Worm (Caenorhabditis elegans) whole organism, L3 larva: Measurements from ENCODE around the gene T09F3.4.
A peak's percentile ranks its signal among the peaks of the same experiment; 100 is the strongest.

Experiments
- R02D3.7 ChIP-seq: fragments of 150-350 bp; optimal IDR thresholded peaks from 2 replicates; lab custom pipeline; 2014; ENCODE audit warnings: missing biosample characterization, missing genetic modification characterization
- aly-2 ChIP-seq: fragments of 150-350 bp; optimal IDR thresholded peaks from 2 replicates; lab custom pipeline; 2014; ENCODE audit warnings: missing biosample characterization, missing genetic modification characterization
- ceh-16 ChIP-seq: sonication (generic microtip); optimal IDR thresholded peaks from 2 replicates; lab custom pipeline; 2017; ENCODE audit warnings: missing biosample characterization, missing genetic modification characterization
- ceh-28 ChIP-seq: fragments of 150-350 bp; optimal IDR thresholded peaks from 2 replicates; lab custom pipeline; 2014; ENCODE audit warnings: missing biosample characterization, missing genetic modification reagents, missing genetic modification characterization
- ceh-82 ChIP-seq: fragments of 150-350 bp; optimal IDR thresholded peaks from 2 replicates; lab custom pipeline; 2014; ENCODE audit warnings: missing biosample characterization, missing genetic modification characterization
- ceh-9 ChIP-seq: sonication (generic microtip); optimal IDR thresholded peaks from 2 replicates; lab custom pipeline; 2018; ENCODE audit warnings: missing biosample characterization, missing genetic modification characterization
- daf-12 ChIP-seq: fragments of 150-350 bp; optimal IDR thresholded peaks from 2 replicates; lab custom pipeline; 2014; ENCODE audit warnings: missing biosample characterization, missing genetic modification reagents, missing genetic modification characterization
- egl-27 ChIP-seq: sonication (generic microtip); optimal IDR thresholded peaks from 4 replicates; lab custom pipeline; 2017; ENCODE audit warnings: missing biosample characterization, missing genetic modification reagents, missing genetic modification characterization
- egl-5 ChIP-seq: fragments of 150-350 bp; optimal IDR thresholded peaks from 2 replicates; lab custom pipeline; 2017; ENCODE audit warnings: missing biosample characterization, missing genetic modification reagents, missing genetic modification characterization, inconsistent platforms
- elt-1 ChIP-seq: fragments of 150-350 bp; optimal IDR thresholded peaks from 2 replicates; lab custom pipeline; 2014; ENCODE audit warnings: missing biosample characterization, missing genetic modification characterization
- elt-2 ChIP-seq: sonication (generic microtip); optimal IDR thresholded peaks from 2 replicates; lab custom pipeline; 2016; ENCODE audit warnings: missing genetic modification reagents, mild to moderate bottlenecking, missing genetic modification characterization, missing compliant biosample characterization
- elt-3 ChIP-seq, 3 experiments: fragments of 150-350 bp in 1 of 3; sonication (generic microtip) in 2 of 3; optimal IDR thresholded peaks; 2 replicates in 2 of 3; 4 replicates in 1 of 3; lab custom pipeline; 2014 to 2017; ENCODE audit warnings: missing biosample characterization in 3 of 3, missing genetic modification characterization in 3 of 3
- eor-1 ChIP-seq, 2 experiments: fragments of 150-350 bp; optimal IDR thresholded peaks; 2 replicates each; lab custom pipeline; 2014 to 2018; ENCODE audit warnings: missing biosample characterization in 2 of 2, missing genetic modification characterization in 2 of 2
- fkh-10 ChIP-seq: sonication (generic microtip); optimal IDR thresholded peaks from 2 replicates; lab custom pipeline; 2017; ENCODE audit warnings: missing biosample characterization, missing genetic modification reagents, missing genetic modification characterization
- fkh-2 ChIP-seq: fragments of 150-350 bp; optimal IDR thresholded peaks from 2 replicates; lab custom pipeline; 2014; ENCODE audit warnings: missing biosample characterization, missing genetic modification reagents, missing genetic modification characterization
- fos-1 ChIP-seq: fragments of 150-350 bp; optimal IDR thresholded peaks from 2 replicates; lab custom pipeline; 2014; ENCODE audit warnings: missing biosample characterization, missing genetic modification characterization
- hmg-11 ChIP-seq: sonication (generic microtip); optimal IDR thresholded peaks from 2 replicates; lab custom pipeline; 2016; ENCODE audit warnings: missing genetic modification characterization, missing compliant biosample characterization
- jun-1 ChIP-seq: fragments of 150-350 bp; optimal IDR thresholded peaks from 2 replicates; lab custom pipeline; 2014; ENCODE audit warnings: missing biosample characterization, missing genetic modification reagents, missing genetic modification characterization
- lin-15B ChIP-seq: fragments of 150-350 bp; optimal IDR thresholded peaks from 2 replicates; lab custom pipeline; 2014; ENCODE audit warnings: missing biosample characterization, missing genetic modification characterization
- lin-39 ChIP-seq: fragments of 150-350 bp; optimal IDR thresholded peaks from 2 replicates; lab custom pipeline; 2018; ENCODE audit warnings: missing biosample characterization, missing genetic modification reagents, missing genetic modification characterization
- lsy-12 ChIP-seq: sonication (generic microtip); optimal IDR thresholded peaks from 2 replicates; lab custom pipeline; 2016; ENCODE audit warnings: mild to moderate bottlenecking, missing genetic modification characterization, missing compliant biosample characterization
- mdl-1 ChIP-seq: fragments of 150-350 bp; optimal IDR thresholded peaks from 2 replicates; lab custom pipeline; 2014; ENCODE audit warnings: missing biosample characterization, missing genetic modification characterization
- mml-1 ChIP-seq: fragments of 150-350 bp; sonication (generic microtip); optimal IDR thresholded peaks from 3 replicates; lab custom pipeline; 2014; ENCODE audit warnings: missing biosample characterization, missing genetic modification characterization
- nfya-1 ChIP-seq: sonication (generic microtip); optimal IDR thresholded peaks from 2 replicates; lab custom pipeline; 2017; ENCODE audit warnings: missing genetic modification characterization, mild to moderate bottlenecking, missing compliant biosample characterization, antibody characterized with exemption, moderate library complexity; ENCODE audit not compliant: insufficient read depth
- nhr-23 ChIP-seq: fragments of 150-350 bp; optimal IDR thresholded peaks from 2 replicates; lab custom pipeline; 2014; ENCODE audit warnings: missing biosample characterization, missing genetic modification reagents, missing genetic modification characterization
- nhr-237 ChIP-seq: fragments of 150-350 bp; optimal IDR thresholded peaks from 2 replicates; lab custom pipeline; 2014; ENCODE audit warnings: missing biosample characterization, missing genetic modification characterization
- nhr-25 ChIP-seq: sonication (generic microtip); optimal IDR thresholded peaks from 2 replicates; lab custom pipeline; 2017; ENCODE audit warnings: missing biosample characterization, missing genetic modification characterization
- nhr-28 ChIP-seq: fragments of 150-350 bp; optimal IDR thresholded peaks from 2 replicates; lab custom pipeline; 2014; ENCODE audit warnings: missing biosample characterization, missing genetic modification characterization
- nhr-43 ChIP-seq: sonication (generic microtip); optimal IDR thresholded peaks from 2 replicates; lab custom pipeline; 2016; ENCODE audit warnings: mild to moderate bottlenecking, missing genetic modification characterization, missing compliant biosample characterization; ENCODE audit not compliant: poor library complexity, severe bottlenecking
- nhr-67 ChIP-seq: fragments of 150-350 bp; optimal IDR thresholded peaks from 2 replicates; lab custom pipeline; 2014; ENCODE audit warnings: missing biosample characterization, missing genetic modification characterization
- nhr-76 ChIP-seq: fragments of 150-350 bp; sonication (generic microtip); optimal IDR thresholded peaks from 5 replicates; lab custom pipeline; 2014; ENCODE audit warnings: missing biosample characterization, missing genetic modification characterization
- nhr-77 ChIP-seq: fragments of 150-350 bp; optimal IDR thresholded peaks from 2 replicates; lab custom pipeline; 2014; ENCODE audit warnings: missing biosample characterization, missing genetic modification characterization
- pha-4 ChIP-seq: fragments of 150-350 bp; optimal IDR thresholded peaks from 2 replicates; lab custom pipeline; 2014; ENCODE audit warnings: missing biosample characterization, missing genetic modification reagents, missing genetic modification characterization
- pqm-1 ChIP-seq: fragments of 150-350 bp; optimal IDR thresholded peaks from 2 replicates; lab custom pipeline; 2017; ENCODE audit warnings: missing biosample characterization, missing genetic modification characterization, inconsistent platforms
- sea-2 ChIP-seq: fragments of 150-350 bp; sonication (generic microtip); optimal IDR thresholded peaks from 4 replicates; lab custom pipeline; 2014; ENCODE audit warnings: missing biosample characterization, missing genetic modification reagents, missing genetic modification characterization
- skn-1 ChIP-seq: fragments of 150-350 bp; optimal IDR thresholded peaks from 2 replicates; lab custom pipeline; 2014; ENCODE audit warnings: missing biosample characterization, missing genetic modification characterization
- snpc-4 ChIP-seq: fragments of 150-350 bp; optimal IDR thresholded peaks from 2 replicates; lab custom pipeline; 2014; ENCODE audit warnings: missing biosample characterization, missing genetic modification characterization
- tbx-2 ChIP-seq: sonication (generic microtip); optimal IDR thresholded peaks from 2 replicates; lab custom pipeline; 2016; ENCODE audit warnings: mild to moderate bottlenecking, missing genetic modification characterization, missing compliant biosample characterization
- unc-39 ChIP-seq: sonication (generic microtip); optimal IDR thresholded peaks from 4 replicates; lab custom pipeline; 2017; ENCODE audit warnings: missing biosample characterization, missing genetic modification characterization
- unc-62 ChIP-seq: fragments of 150-350 bp; sonication (generic microtip); optimal IDR thresholded peaks from 4 replicates; lab custom pipeline; 2014; ENCODE audit warnings: missing biosample characterization, missing genetic modification reagents, missing genetic modification characterization
- zag-1 ChIP-seq: fragments of 150-350 bp; optimal IDR thresholded peaks from 2 replicates; lab custom pipeline; 2014; ENCODE audit warnings: missing biosample characterization, missing genetic modification characterization
- ztf-11 ChIP-seq: fragments of 150-350 bp; optimal IDR thresholded peaks from 2 replicates; lab custom pipeline; 2014; ENCODE audit warnings: missing biosample characterization, missing genetic modification characterization
- ztf-4 ChIP-seq: fragments of 150-350 bp; optimal IDR thresholded peaks from 2 replicates; lab custom pipeline; 2014; ENCODE audit warnings: missing biosample characterization, missing genetic modification characterization

Gene T09F3.4

DNA sequence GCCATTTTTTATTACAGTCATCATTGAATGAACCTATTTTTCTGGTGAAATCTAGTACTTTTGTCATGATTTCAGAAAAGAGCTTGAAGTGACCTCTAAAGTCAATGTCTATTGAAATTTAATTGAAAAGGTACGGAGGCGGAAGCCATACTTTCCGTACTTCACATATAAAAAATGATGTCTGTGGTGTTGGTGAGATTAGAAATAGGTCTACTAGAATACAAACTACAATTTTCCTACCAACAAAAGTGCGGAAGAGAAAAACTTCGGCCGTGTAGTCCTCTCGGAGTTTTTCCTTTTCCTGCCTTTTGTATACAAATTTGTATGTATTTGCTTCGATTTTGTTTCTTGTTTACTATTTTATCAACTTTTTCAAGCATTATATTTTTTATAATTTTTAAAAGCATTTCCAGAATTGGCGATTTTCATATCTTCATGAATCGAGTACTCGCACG lies at the start of gene T09F3.4:
T09F3.4 (plus strand) TSS at position 405 of the 455 bp plus-strand sequence.
- peak; percentile 68 for TF ChIP-seq nhr-43 (tag; lab: Kevin White, UChicago)
- TF ChIP-seq snpc-4 (tag; lab: Kevin White, UChicago): peak; percentile 70
- no peak for TF ChIP-seq aly-2 (tag; lab: Kevin White, UChicago)
- no peak for TF ChIP-seq nhr-25
- no peak for TF ChIP-seq daf-12 (tag; lab: Kevin White, UChicago)
- no peak for TF ChIP-seq nhr-67
- TF ChIP-seq egl-27 (tag; lab: Kevin White, UChicago): no peak
- TF ChIP-seq elt-2 (tag; lab: Kevin White, UChicago): peak; percentile 25
- TF ChIP-seq jun-1: no peak
- no peak for TF ChIP-seq lsy-12
- TF ChIP-seq lin-15B: peak; percentile 52
- no peak for TF ChIP-seq mdl-1 (tag; lab: Kevin White, UChicago)
- no peak for TF ChIP-seq ceh-82 (tag; lab: Kevin White, UChicago)
- TF ChIP-seq hmg-11 (tag; lab: Kevin White, UChicago): peak; percentile 35
- no peak for TF ChIP-seq elt-1
- TF ChIP-seq ceh-16 (tag; lab: Kevin White, UChicago): no peak
- TF ChIP-seq unc-62 (GFP tag; lab: Kevin White, UChicago): no peak
- no peak for TF ChIP-seq eor-1 (tag; optimal IDR thresholded peaks at IDR 0.05; lab: Kevin White, UChicago)
- peak; percentile 69 for TF ChIP-seq nfya-1 (tag; lab: Kevin White, UChicago)
- TF ChIP-seq nhr-23: peak; percentile 58
- no peak for TF ChIP-seq lin-39 (tag; lab: Kevin White, UChicago)
- peak; percentile 2 for TF ChIP-seq pqm-1 (tag; lab: Kevin White, UChicago)
- TF ChIP-seq fos-1 (tag; lab: Kevin White, UChicago): no peak
- TF ChIP-seq pha-4 (tag; lab: Kevin White, UChicago): peak; percentile 70
- TF ChIP-seq mml-1 (tag; lab: Kevin White, UChicago): no peak
- no peak for TF ChIP-seq skn-1 (tag; lab: Kevin White, UChicago)

- no peak for TF ChIP-seq ztf-4 (tag; lab: Kevin White, UChicago)
- TF ChIP-seq egl-5: no peak
- TF ChIP-seq ceh-16 (tag; lab: Kevin White, UChicago): no peak
- TF ChIP-seq mml-1 (tag; lab: Kevin White, UChicago): no peak
- no peak for TF ChIP-seq nhr-237
- no peak for TF ChIP-seq unc-39 (tag; lab: Kevin White, UChicago)
- TF ChIP-seq skn-1 (tag; lab: Kevin White, UChicago): no peak
- no peak for TF ChIP-seq hmg-11 (tag; lab: Kevin White, UChicago)
- no peak for TF ChIP-seq lin-39 (tag; lab: Kevin White, UChicago)
Observed at ce11 chrII:10346075-10346474, 49.4 kb upstream of the T09F3.4 start, which contains the start of gene C07E3.10. Gene C07E3.10, plus strand, starts transcription at chrII:10346375.

DNA sequence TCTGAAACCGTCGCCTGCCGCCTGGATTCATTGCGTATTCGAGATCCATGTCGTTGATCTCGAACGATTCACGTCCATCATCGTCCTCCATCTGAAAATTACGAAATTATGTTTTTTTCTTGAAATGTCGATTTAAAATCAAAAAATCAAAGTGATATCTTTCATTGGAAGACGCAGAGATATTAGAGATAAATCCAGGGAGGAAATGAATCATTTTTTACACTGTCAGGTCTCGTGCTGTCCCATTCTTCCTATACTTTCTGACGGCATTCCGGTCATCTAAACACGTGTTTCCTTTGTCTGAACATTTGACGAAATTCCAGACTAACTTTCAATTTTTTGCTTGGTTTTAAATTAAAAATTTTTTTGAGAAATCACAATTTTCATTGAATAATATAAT lies 45.6 kb upstream of the T09F3.4 start, which contains the start of gene stip-1:
stip-1 (minus strand) TSS at position 98 of the 400 bp plus-strand sequence.
- TF ChIP-seq elt-1 (no peak), mml-1 (tag; lab: Kevin White, UChicago) (no peak), lsy-12 (no peak), sea-2 (GFP tag; lab: Kevin White, UChicago) (no peak), ceh-28 (tag; lab: Kevin White, UChicago) (no peak), nhr-28 (tag; lab: Kevin White, UChicago) (no peak), R02D3.7 (no peak), zag-1 (no peak), nhr-67 (no peak), hmg-11 (tag; lab: Kevin White, UChicago) (no peak), nhr-23 (no peak), fos-1 (tag; lab: Kevin White, UChicago) (no peak), unc-39 (tag; lab: Kevin White, UChicago) (no peak), egl-27 (tag; lab: Kevin White, UChicago) (no peak), nhr-237 (no peak), mdl-1 (tag; lab: Kevin White, UChicago) (no peak)

ce11 chrII:10350487-10350886 lies 45.0 kb upstream of the T09F3.4 start, which contains the start of gene C07E3.9:
Gene C07E3.9, plus strand, starts transcription at chrII:10350756.
- TF ChIP-seq fkh-2 (no peak), nfya-1 (tag; lab: Kevin White, UChicago) (no peak), ztf-11 (tag; lab: Kevin White, UChicago) (no peak), R02D3.7 (peak; percentile 1), nhr-76 (tag; lab: Kevin White, UChicago) (no peak), nhr-43 (tag; lab: Kevin White, UChicago) (no peak), egl-27 (tag; lab: Kevin White, UChicago) (no peak), ceh-82 (tag; lab: Kevin White, UChicago) (no peak), daf-12 (tag; lab: Kevin White, UChicago) (no peak), egl-5 (no peak), nhr-25 (no peak), snpc-4 (tag; lab: Kevin White, UChicago) (no peak), unc-39 (tag; lab: Kevin White, UChicago) (no peak), ceh-9 (no peak), pha-4 (tag; lab: Kevin White, UChicago) (peak; percentile 39), eor-1 (tag; optimal IDR thresholded peaks at IDR 0.05; lab: Kevin White, UChicago) (no peak), elt-2 (tag; lab: Kevin White, UChicago) (no peak), ztf-4 (tag; lab: Kevin White, UChicago) (no peak), unc-62 (GFP tag; lab: Kevin White, UChicago) (no peak), nhr-23 (peak; percentile 23), skn-1 (tag; lab: Kevin White, UChicago) (no peak), fkh-10 (GFP tag; lab: Kevin White, UChicago) (no peak), tbx-2 (tag; lab: Kevin White, UChicago) (no peak), elt-3 (tag; optimal IDR thresholded peaks at IDR 0.05; lab: Kevin White, UChicago) (no peak), lsy-12 (no peak), jun-1 (no peak), fos-1 (tag; lab: Kevin White, UChicago) (no peak), nhr-77 (tag; lab: Kevin White, UChicago) (no peak)
